Fruit fly (Drosophila melanogaster) whole organism, wandering third instar larva: Measurements from ENCODE around the gene CG42399.

Source experiments
- Dfd ChIP-seq: fragments of >200 bp; optimal IDR thresholded peaks from 2 replicates; lab custom pipeline; 2017; ENCODE audit warnings: missing biosample characterization, missing genetic modification characterization
- GATAd ChIP-seq: sonication (Bioruptor generic); optimal IDR thresholded peaks from 2 replicates; lab custom pipeline; 2016; ENCODE audit warnings: missing biosample characterization, missing genetic modification characterization
- HLH106 ChIP-seq: fragments of 200-800 bp; optimal IDR thresholded peaks from 3 replicates; lab custom pipeline; 2019; ENCODE audit warnings: missing biosample characterization, mild to moderate bottlenecking, missing genetic modification characterization, moderate library complexity
- Myc ChIP-seq: fragments of >200 bp; optimal IDR thresholded peaks from 2 replicates; lab custom pipeline; 2017
- Vsx2 ChIP-seq: fragments of 200-300, 225-300 bp; sonication (Bioruptor generic); optimal IDR thresholded peaks from 2 replicates; lab custom pipeline; 2018; ENCODE audit warnings: missing biosample characterization, missing genetic modification characterization; ENCODE audit not compliant: partially characterized antibody
- br ChIP-seq: fragments of 200-800 bp; sonication (Bioruptor generic); optimal IDR thresholded peaks from 2 replicates; lab custom pipeline; 2016; ENCODE audit warnings: missing biosample characterization, missing genetic modification characterization
- pan ChIP-seq: fragments of >200 bp; optimal IDR thresholded peaks from 2 replicates; lab custom pipeline; 2017
- psq ChIP-seq: fragments of 200-800 bp; sonication (Bioruptor generic); optimal IDR thresholded peaks from 3 replicates; lab custom pipeline; 2017; ENCODE audit warnings: missing biosample characterization, mild to moderate bottlenecking, missing genetic modification characterization, moderate library complexity

- no peak for TF ChIP-seq br
- no peak for TF ChIP-seq pan (lab: Kevin White, UChicago)
- TF ChIP-seq GATAd (GFP tag; lab: Kevin White, UChicago), result no peak
- no peak for TF ChIP-seq psq (GFP tag; lab: Kevin White, UChicago)
- no peak for TF ChIP-seq Dfd
- peak; percentile 26 for TF ChIP-seq Vsx2 (GFP tag; lab: Kevin White, UChicago)
- no peak for TF ChIP-seq HLH106
- no peak for TF ChIP-seq Myc (lab: Kevin White, UChicago)
Observed at dm6 chr2L:155215-155712, 2.2 kb upstream of the CG42399 start, which contains the start of gene Pus10.
